Fruit fly (Drosophila melanogaster) whole organism, prepupa: ENCODE data around the gene CG1840.
A peak's percentile ranks its signal among the peaks of the same experiment; 100 is the strongest.

Experiments
- Blimp-1 ChIP-seq: fragments of 200-800 bp; sonication (Bioruptor generic); optimal IDR thresholded peaks from 3 replicates; lab custom pipeline; 2017; ENCODE audit warnings: missing biosample characterization, missing genetic modification characterization, mild to moderate bottlenecking, moderate library complexity, missing genetic modification reagents
- CG10669 ChIP-seq: fragments of 200-800 bp; sonication (Bioruptor generic); optimal IDR thresholded peaks from 3 replicates; lab custom pipeline; 2018; ENCODE audit warnings: missing biosample characterization, mild to moderate bottlenecking, missing genetic modification characterization, moderate library complexity
- CG11294 ChIP-seq: fragments of 200-800 bp; sonication (Bioruptor generic); IDR thresholded peaks from 2 replicates; pipeline ENCODE4 v1.3.6; 2022; ENCODE audit warnings: missing biosample characterization, missing genetic modification characterization
- CG11762 ChIP-seq: fragments of 200-800 bp; sonication (Bioruptor generic); optimal IDR thresholded peaks from 3 replicates; lab custom pipeline; 2016; ENCODE audit warnings: missing biosample characterization, missing genetic modification characterization; ENCODE audit not compliant: insufficient read depth
- CG11902 ChIP-seq: fragments of 200-800 bp; sonication (Bioruptor generic); optimal IDR thresholded peaks from 3 replicates; lab custom pipeline; 2016; ENCODE audit warnings: missing biosample characterization, missing genetic modification characterization
- CG16779 ChIP-seq: fragments of 200-800 bp; sonication (Bioruptor generic); optimal IDR thresholded peaks from 3 replicates; lab custom pipeline; 2017; ENCODE audit warnings: missing biosample characterization, mild to moderate bottlenecking, missing genetic modification characterization
- CG32006 ChIP-seq: fragments of 200-800 bp; sonication (Bioruptor generic); optimal IDR thresholded peaks from 3 replicates; lab custom pipeline; 2017; ENCODE audit warnings: missing biosample characterization, mild to moderate bottlenecking, missing genetic modification characterization
- CG34406 ChIP-seq: fragments of 200-800 bp; sonication (Bioruptor generic); optimal IDR thresholded peaks from 3 replicates; lab custom pipeline; 2016; ENCODE audit warnings: missing biosample characterization, missing genetic modification characterization
- CG3919 ChIP-seq: fragments of 200-800 bp; sonication (Bioruptor generic); optimal IDR thresholded peaks from 3 replicates; lab custom pipeline; 2016; ENCODE audit warnings: missing biosample characterization, missing genetic modification characterization
- CG4318 ChIP-seq: fragments of 200-800 bp; sonication (Bioruptor generic); optimal IDR thresholded peaks from 3 replicates; lab custom pipeline; 2017; ENCODE audit warnings: missing biosample characterization, mild to moderate bottlenecking, missing genetic modification characterization
- CG6163 ChIP-seq: fragments of 200-800 bp; sonication (Bioruptor generic); IDR thresholded peaks from 3 replicates; pipeline ENCODE4 v1.3.6; 2022; ENCODE audit warnings: missing biosample characterization, missing genetic modification characterization
- CG6792 ChIP-seq: fragments of 200-800 bp; sonication (Bioruptor generic); optimal IDR thresholded peaks from 3 replicates; lab custom pipeline; 2016; ENCODE audit warnings: missing biosample characterization, missing genetic modification characterization
- CG6808 ChIP-seq: fragments of 200-800 bp; sonication (Bioruptor generic); optimal IDR thresholded peaks from 3 replicates; lab custom pipeline; 2017; ENCODE audit warnings: missing biosample characterization, missing genetic modification characterization, mild to moderate bottlenecking, moderate library complexity, missing genetic modification reagents
- CG6854 ChIP-seq: fragments of 200-800 bp; sonication (Bioruptor generic); optimal IDR thresholded peaks from 2 replicates; lab custom pipeline; 2017; ENCODE audit warnings: missing biosample characterization, mild to moderate bottlenecking, missing genetic modification characterization
- CG7368 ChIP-seq: fragments of 200-800 bp; sonication (Bioruptor generic); optimal IDR thresholded peaks from 3 replicates; lab custom pipeline; 2016; ENCODE audit warnings: missing biosample characterization, missing genetic modification characterization
- CG8119 ChIP-seq: fragments of 200-800 bp; sonication (Bioruptor generic); IDR thresholded peaks from 3 replicates; pipeline ENCODE4 v1.3.6; 2022; ENCODE audit warnings: missing biosample characterization, missing genetic modification characterization
- CG8319 ChIP-seq: fragments of 200-800 bp; sonication (Bioruptor generic); optimal IDR thresholded peaks from 3 replicates; lab custom pipeline; 2016; ENCODE audit warnings: missing biosample characterization, missing genetic modification characterization
- CG8632 ChIP-seq: fragments of 200-800 bp; sonication (Bioruptor generic); optimal IDR thresholded peaks from 3 replicates; lab custom pipeline; 2016; ENCODE audit warnings: missing biosample characterization, missing genetic modification characterization
- CG9139 ChIP-seq: fragments of 200-800 bp; sonication (Bioruptor generic); optimal IDR thresholded peaks from 3 replicates; lab custom pipeline; 2017; ENCODE audit warnings: missing biosample characterization, mild to moderate bottlenecking, missing genetic modification characterization
- Eip75B ChIP-seq: fragments of 200-800 bp; sonication (Bioruptor generic); optimal IDR thresholded peaks from 3 replicates; lab custom pipeline; 2016; ENCODE audit warnings: missing biosample characterization, missing genetic modification characterization
- Eip78C ChIP-seq: fragments of 200-800 bp; sonication (Bioruptor generic); peaks from one replicate; lab custom pipeline; 2016; ENCODE audit warnings: missing biosample characterization, missing genetic modification characterization
- Gug ChIP-seq: fragments of 200-800 bp; sonication (Bioruptor generic); IDR thresholded peaks from 2 replicates; pipeline ENCODE4 v1.3.6; 2022; ENCODE audit warnings: missing biosample characterization, missing genetic modification characterization
- Hr38 ChIP-seq: sonication (Bioruptor generic); optimal IDR thresholded peaks from 2 replicates; lab custom pipeline; 2016; ENCODE audit warnings: missing biosample characterization, missing genetic modification characterization
- Lpt ChIP-seq: fragments of 200-800 bp; sonication (Bioruptor generic); optimal IDR thresholded peaks from 3 replicates; lab custom pipeline; 2016; ENCODE audit warnings: missing biosample characterization, missing genetic modification characterization
- Met ChIP-seq: fragments of 200-800 bp; sonication (Bioruptor generic); optimal IDR thresholded peaks from 3 replicates; lab custom pipeline; 2016; ENCODE audit warnings: missing biosample characterization, missing genetic modification characterization
- Smox ChIP-seq: fragments of 200-800 bp; sonication (Bioruptor generic); optimal IDR thresholded peaks from 3 replicates; lab custom pipeline; 2016; ENCODE audit warnings: missing biosample characterization, missing genetic modification characterization
- Sox102F ChIP-seq: fragments of 200-800 bp; sonication (Bioruptor generic); optimal IDR thresholded peaks from 2 replicates; lab custom pipeline; 2016; ENCODE audit warnings: missing biosample characterization, mild to moderate bottlenecking, missing genetic modification characterization
- Sox14 ChIP-seq: fragments of 200-800 bp; sonication (Bioruptor generic); optimal IDR thresholded peaks from 3 replicates; lab custom pipeline; 2016; ENCODE audit warnings: missing biosample characterization, missing genetic modification characterization
- Sox15 ChIP-seq: fragments of 200-800 bp; sonication (Bioruptor generic); optimal IDR thresholded peaks from 3 replicates; lab custom pipeline; 2016; ENCODE audit warnings: missing biosample characterization, missing genetic modification characterization
- achi ChIP-seq: fragments of 200-800 bp; sonication (Bioruptor generic); optimal IDR thresholded peaks from 3 replicates; lab custom pipeline; 2016; ENCODE audit warnings: missing biosample characterization, missing genetic modification characterization
- acj6 ChIP-seq: fragments of 200-800 bp; sonication (Bioruptor generic); optimal IDR thresholded peaks from 3 replicates; lab custom pipeline; 2016; ENCODE audit warnings: missing biosample characterization, missing genetic modification characterization
- cyc ChIP-seq: fragments of 200-800 bp; sonication (Bioruptor generic); optimal IDR thresholded peaks from 3 replicates; lab custom pipeline; 2016; ENCODE audit warnings: missing biosample characterization, missing genetic modification characterization
- dac ChIP-seq: fragments of 200-800 bp; sonication (Bioruptor generic); optimal IDR thresholded peaks from 2 replicates; lab custom pipeline; 2017; ENCODE audit warnings: missing biosample characterization, mild to moderate bottlenecking, missing genetic modification characterization
- dsx ChIP-seq: fragments of 200-800 bp; optimal IDR thresholded peaks from 3 replicates; lab custom pipeline; 2019; ENCODE audit warnings: missing biosample characterization, mild to moderate bottlenecking, missing genetic modification characterization, moderate library complexity; ENCODE audit not compliant: poor library complexity, severe bottlenecking
- esn ChIP-seq: fragments of 200-800 bp; sonication (Bioruptor generic); optimal IDR thresholded peaks from 2 replicates; lab custom pipeline; 2016; ENCODE audit warnings: missing biosample characterization, mild to moderate bottlenecking, missing genetic modification characterization, moderate library complexity
- fkh ChIP-seq: fragments of 200-800 bp; sonication (Bioruptor generic); optimal IDR thresholded peaks from 3 replicates; lab custom pipeline; 2017; ENCODE audit warnings: missing biosample characterization, mild to moderate bottlenecking, missing genetic modification characterization, moderate library complexity
- lz ChIP-seq: fragments of 200-800 bp; sonication (Bioruptor generic); optimal IDR thresholded peaks from 3 replicates; lab custom pipeline; 2016; ENCODE audit warnings: missing biosample characterization, missing genetic modification characterization
- net ChIP-seq: fragments of 200-800 bp; sonication (Bioruptor generic); optimal IDR thresholded peaks from 3 replicates; lab custom pipeline; 2016; ENCODE audit warnings: missing biosample characterization, missing genetic modification characterization
- pdm3 ChIP-seq: fragments of 200-800 bp; sonication (Bioruptor generic); optimal IDR thresholded peaks from 3 replicates; lab custom pipeline; 2016; ENCODE audit warnings: missing biosample characterization, missing genetic modification characterization
- salr ChIP-seq, 2 experiments: fragments of 200-800 bp; sonication (Bioruptor generic); optimal IDR thresholded peaks; 3 replicates each; lab custom pipeline; 2016 to 2018; ENCODE audit warnings: missing biosample characterization in 2 of 2, missing genetic modification characterization in 2 of 2, mild to moderate bottlenecking in 1 of 2
- spab ChIP-seq: fragments of 200-800 bp; sonication (Bioruptor generic); optimal IDR thresholded peaks from 2 replicates; lab custom pipeline; 2017; ENCODE audit warnings: missing biosample characterization, mild to moderate bottlenecking, missing genetic modification characterization, missing genetic modification reagents
- ss ChIP-seq, 2 experiments: fragments of 200-800 bp; sonication (Bioruptor generic); optimal IDR thresholded peaks; 2 replicates in 1 of 2; 3 replicates in 1 of 2; lab custom pipeline; 2017 to 2018; ENCODE audit warnings: mild to moderate bottlenecking in 2 of 2, missing biosample characterization in 2 of 2, missing genetic modification characterization in 2 of 2, moderate library complexity in 1 of 2
- svp ChIP-seq: fragments of 200-800 bp; sonication (Bioruptor generic); peaks from one replicate; lab custom pipeline; 2016; ENCODE audit warnings: missing biosample characterization, missing genetic modification characterization
- topi ChIP-seq: fragments of 200-800 bp; sonication (Bioruptor generic); optimal IDR thresholded peaks from 3 replicates; lab custom pipeline; 2016; ENCODE audit warnings: missing biosample characterization, missing genetic modification characterization
- vri ChIP-seq: fragments of 200-800 bp; sonication (Bioruptor generic); optimal IDR thresholded peaks from 3 replicates; lab custom pipeline; 2016; ENCODE audit warnings: missing biosample characterization, mild to moderate bottlenecking, missing genetic modification characterization

CG1840 gene

dm6 chrX:11856867-11857266 lies 31.3 kb upstream of the CG1840 start (continued):
- no peak for TF ChIP-seq CG11762 (GFP tag; lab: Kevin White, UChicago)
- no peak for TF ChIP-seq Blimp-1
- no peak for TF ChIP-seq CG8632 (GFP tag; lab: Kevin White, UChicago)
- peak; percentile 70 for TF ChIP-seq svp (GFP tag; lab: Kevin White, UChicago)
- peak; percentile 68 for TF ChIP-seq Eip78C
- TF ChIP-seq topi: no peak
- TF ChIP-seq Met (GFP tag; lab: Kevin White, UChicago): no peak
- TF ChIP-seq CG6854 (GFP tag; lab: Kevin White, UChicago): no peak
- TF ChIP-seq CG7368 (GFP tag; lab: Kevin White, UChicago): no peak
- no peak for TF ChIP-seq esn (GFP tag; lab: Kevin White, UChicago)
- TF ChIP-seq CG8119 (GFP tag; lab: Robert Waterston, UW): no peak
- no peak for TF ChIP-seq CG11902 (GFP tag; lab: Kevin White, UChicago)
- TF ChIP-seq fkh: peak; percentile 35
- TF ChIP-seq spab: no peak
- TF ChIP-seq CG16779 (tag; lab: Kevin White, UChicago): no peak
- TF ChIP-seq CG9139 (GFP tag; lab: Kevin White, UChicago): no peak
- no peak for TF ChIP-seq Eip75B (GFP tag; lab: Kevin White, UChicago)
- no peak for TF ChIP-seq pdm3 (GFP tag; lab: Kevin White, UChicago)
- no peak for TF ChIP-seq Lpt (GFP tag; lab: Kevin White, UChicago)
- no peak for TF ChIP-seq salr (GFP tag; optimal IDR thresholded peaks at IDR 0.05; lab: Kevin White, UChicago)
- no peak for TF ChIP-seq ss (GFP tag; optimal IDR thresholded peaks at IDR 0.05; lab: Kevin White, UChicago)
- no peak for TF ChIP-seq Hr38 (GFP tag; lab: Kevin White, UChicago)
- TF ChIP-seq dsx (GFP tag; lab: Kevin White, UChicago): no peak
- TF ChIP-seq CG6792 (GFP tag; lab: Kevin White, UChicago): no peak
- no peak for TF ChIP-seq Gug (GFP tag; lab: Robert Waterston, UW)
- no peak for TF ChIP-seq CG11294 (GFP tag; lab: Robert Waterston, UW)
- TF ChIP-seq CG8319 (GFP tag; lab: Kevin White, UChicago): no peak
- no peak for TF ChIP-seq Sox102F (GFP tag; lab: Kevin White, UChicago)
- peak; percentile 20 for TF ChIP-seq CG10669 (GFP tag; lab: Kevin White, UChicago)

dm6 chrX:11857522-11858438 lies 30.4 kb upstream of the CG1840 start:
- TF ChIP-seq Sox15 (GFP tag; lab: Kevin White, UChicago): peak; percentile 83
- TF ChIP-seq svp (GFP tag; lab: Kevin White, UChicago): peak; percentile 88
- peak; percentile 94 for TF ChIP-seq Eip75B (GFP tag; lab: Kevin White, UChicago)
- TF ChIP-seq Eip78C: peak; percentile 99
- peak; percentile 93 for TF ChIP-seq acj6 (GFP tag; lab: Kevin White, UChicago)
- peak; percentile 77 for TF ChIP-seq CG11902 (GFP tag; lab: Kevin White, UChicago)
- TF ChIP-seq Sox102F (GFP tag; lab: Kevin White, UChicago): peak; percentile 80
- TF ChIP-seq Smox: peak; percentile 75
- peak; percentile 81 for TF ChIP-seq cyc (GFP tag; lab: Kevin White, UChicago)
- TF ChIP-seq ss (GFP tag; optimal IDR thresholded peaks at IDR 0.05; lab: Kevin White, UChicago): peak; percentile 93 to 94
- peak; percentile 92 for TF ChIP-seq Sox14 (GFP tag; lab: Kevin White, UChicago)
- peak; percentile 98 for TF ChIP-seq CG6163
- TF ChIP-seq Hr38 (GFP tag; lab: Kevin White, UChicago): no peak
- peak; percentile 90 for TF ChIP-seq achi (GFP tag; lab: Kevin White, UChicago)
- TF ChIP-seq vri (GFP tag; lab: Kevin White, UChicago): peak; percentile 80
- peak; percentile 80 to 82 for TF ChIP-seq salr (GFP tag; optimal IDR thresholded peaks at IDR 0.05; lab: Kevin White, UChicago)
- TF ChIP-seq CG32006 (GFP tag; lab: Kevin White, UChicago): peak; percentile 95
- peak; percentile 88 for TF ChIP-seq lz (GFP tag; lab: Kevin White, UChicago)
- TF ChIP-seq CG4318 (GFP tag; lab: Kevin White, UChicago): peak; percentile 94
- TF ChIP-seq CG8319 (GFP tag; lab: Kevin White, UChicago): peak; percentile 78
- TF ChIP-seq net (GFP tag; lab: Kevin White, UChicago): peak; percentile 95
- TF ChIP-seq dsx (GFP tag; lab: Kevin White, UChicago): peak; percentile 95
- TF ChIP-seq topi: peak; percentile 87
- TF ChIP-seq CG3919 (GFP tag; lab: Kevin White, UChicago): peak; percentile 93
- TF ChIP-seq CG8119 (GFP tag; lab: Robert Waterston, UW): peak; percentile 96
- TF ChIP-seq CG6808: peak; percentile 93
- TF ChIP-seq dac (GFP tag; lab: Kevin White, UChicago): peak; percentile 91
- peak; percentile 95 for TF ChIP-seq Gug (GFP tag; lab: Robert Waterston, UW)
- peak; percentile 56 for TF ChIP-seq CG6854 (GFP tag; lab: Kevin White, UChicago)
- peak; percentile 90 for TF ChIP-seq CG34406 (GFP tag; lab: Kevin White, UChicago)
- peak; percentile 93 for TF ChIP-seq pdm3 (GFP tag; lab: Kevin White, UChicago)
